Worm (Caenorhabditis elegans) whole organism, young adult: Measurements from ENCODE around the gene zipt-15.
A peak's percentile ranks its signal among the peaks of the same experiment; 100 is the strongest.

Experiments used
- B0019.2 ChIP-seq: fragments of 200-800 bp; sonication (Bioruptor generic); conservative IDR thresholded peaks from 2 replicates; pipeline ENCODE4 v1.3.6; 2022; ENCODE audit warnings: missing genetic modification reagents, missing genetic modification characterization, missing compliant biosample characterization
- F10E7.11 ChIP-seq: sonication (generic microtip); optimal IDR thresholded peaks from 2 replicates; lab custom pipeline; 2017; ENCODE audit warnings: mild to moderate bottlenecking, missing genetic modification characterization, moderate library complexity, missing compliant biosample characterization
- F39B2.1 ChIP-seq: fragments of 200-800 bp; sonication (Bioruptor generic); IDR thresholded peaks from 2 replicates; pipeline ENCODE4 v1.3.6; 2022; ENCODE audit warnings: missing genetic modification reagents, missing genetic modification characterization, missing compliant biosample characterization
- F49E8.2 ChIP-seq: sonication (generic microtip); optimal IDR thresholded peaks from 3 replicates; lab custom pipeline; 2017; ENCODE audit warnings: missing genetic modification characterization, mild to moderate bottlenecking, missing compliant biosample characterization, antibody characterized with exemption, moderate library complexity; ENCODE audit not compliant: insufficient read depth
- F52B5.7 ChIP-seq: sonication (generic microtip); optimal IDR thresholded peaks from 2 replicates; lab custom pipeline; 2016; ENCODE audit warnings: mild to moderate bottlenecking, missing genetic modification characterization, missing compliant biosample characterization
- F55B11.4 ChIP-seq: sonication (generic microtip); optimal IDR thresholded peaks from 2 replicates; lab custom pipeline; 2016; ENCODE audit warnings: missing compliant biosample characterization, missing genetic modification characterization, borderline replicate concordance; ENCODE audit not compliant: insufficient read depth
- F57A8.1 ChIP-seq: fragments of 200-800 bp; sonication (Bioruptor generic); optimal IDR thresholded peaks from 2 replicates; lab custom pipeline; 2018; ENCODE audit warnings: mild to moderate bottlenecking, missing genetic modification characterization, moderate library complexity, missing compliant biosample characterization
- T07F8.4 ChIP-seq: sonication (generic microtip); optimal IDR thresholded peaks from 2 replicates; lab custom pipeline; 2016; ENCODE audit warnings: mild to moderate bottlenecking, missing genetic modification characterization, moderate library complexity, missing compliant biosample characterization
- T26A5.8 ChIP-seq: sonication (generic microtip); optimal IDR thresholded peaks from 2 replicates; lab custom pipeline; 2016; ENCODE audit warnings: missing genetic modification characterization, missing compliant biosample characterization
- Y53G8AR.9 ChIP-seq: fragments of 200-800 bp; sonication (Bioruptor generic); conservative IDR thresholded peaks from 2 replicates; pipeline ENCODE4 v1.3.6; 2022; ENCODE audit warnings: missing genetic modification reagents, missing genetic modification characterization, missing compliant biosample characterization
- Y95B8A.8 ChIP-seq: fragments of 200-800 bp; sonication (Bioruptor generic); IDR thresholded peaks from 2 replicates; pipeline ENCODE4 v1.3.6; 2022; ENCODE audit warnings: missing genetic modification reagents, missing genetic modification characterization, missing compliant biosample characterization
- aptf-2 ChIP-seq: fragments of 200-800 bp; sonication (Bioruptor generic); conservative IDR thresholded peaks from 2 replicates; pipeline ENCODE4 v1.3.6; 2022; ENCODE audit warnings: missing genetic modification reagents, missing genetic modification characterization, missing compliant biosample characterization
- attf-3 ChIP-seq: fragments of 200-800 bp; sonication (Bioruptor generic); conservative IDR thresholded peaks from 2 replicates; pipeline ENCODE4 v1.3.6; 2022; ENCODE audit warnings: missing genetic modification reagents, missing genetic modification characterization, missing compliant biosample characterization
- cebp-1 ChIP-seq, 2 experiments: fragments of 200-800 bp in 1 of 2; sonication (Bioruptor generic) in 1 of 2; sonication (generic microtip) in 1 of 2; IDR thresholded peaks in 1 of 2; optimal IDR thresholded peaks in 1 of 2; 2 replicates each; pipeline versions ENCODE4 v1.3.6 to Lab custom; 2017 to 2022; ENCODE audit warnings: missing compliant biosample characterization in 2 of 2, missing genetic modification characterization in 2 of 2, mild to moderate bottlenecking in 1 of 2, missing genetic modification reagents in 1 of 2, moderate library complexity in 1 of 2
- ceh-100 ChIP-seq: fragments of 200-800 bp; sonication (Bioruptor generic); IDR thresholded peaks from 2 replicates; pipeline ENCODE4 v1.3.6; 2022; ENCODE audit warnings: missing genetic modification reagents, missing genetic modification characterization, missing compliant biosample characterization
- ceh-40 ChIP-seq: fragments of 200-800 bp; sonication (Bioruptor generic); IDR thresholded peaks from 2 replicates; pipeline ENCODE4 v1.3.6; 2022; ENCODE audit warnings: missing genetic modification characterization, missing compliant biosample characterization
- efl-1 ChIP-seq: fragments of 150-350 bp; optimal IDR thresholded peaks from 2 replicates; lab custom pipeline; 2014; ENCODE audit warnings: missing biosample characterization, missing genetic modification reagents, missing genetic modification characterization
- egrh-3 ChIP-seq: fragments of 200-800 bp; sonication (Bioruptor generic); IDR thresholded peaks from 2 replicates; pipeline ENCODE4 v1.3.6; 2022; ENCODE audit warnings: missing genetic modification reagents, missing genetic modification characterization, missing compliant biosample characterization
- ets-4 ChIP-seq: fragments of 200-800 bp; sonication (Bioruptor generic); optimal IDR thresholded peaks from 2 replicates; lab custom pipeline; 2018; ENCODE audit warnings: mild to moderate bottlenecking, missing genetic modification characterization, missing compliant biosample characterization
- hlh-12 ChIP-seq: sonication (generic microtip); optimal IDR thresholded peaks from 2 replicates; lab custom pipeline; 2016; ENCODE audit warnings: missing genetic modification characterization, missing compliant biosample characterization
- hmg-20 ChIP-seq: fragments of 200-800 bp; sonication (Bioruptor generic); IDR thresholded peaks from 2 replicates; pipeline ENCODE4 v1.3.6; 2022; ENCODE audit warnings: missing genetic modification reagents, missing genetic modification characterization, missing compliant biosample characterization
- hrde-1 ChIP-seq: sonication (generic microtip); optimal IDR thresholded peaks from 2 replicates; lab custom pipeline; 2016; ENCODE audit warnings: missing genetic modification characterization, mild to moderate bottlenecking, missing compliant biosample characterization, moderate library complexity, missing genotype, missing genetic modification reagents, borderline replicate concordance
- let-526 ChIP-seq: fragments of 200-800 bp; sonication (Bioruptor generic); IDR thresholded peaks from 2 replicates; pipeline ENCODE4 v1.3.6; 2022; ENCODE audit warnings: missing genetic modification reagents, missing genetic modification characterization, missing compliant biosample characterization
- lin-54 ChIP-seq: fragments of 200-800 bp; sonication (Bioruptor generic); optimal IDR thresholded peaks from 2 replicates; lab custom pipeline; 2018; ENCODE audit warnings: mild to moderate bottlenecking, missing genetic modification characterization, missing compliant biosample characterization
- madf-10 ChIP-seq: sonication (generic microtip); optimal IDR thresholded peaks from 2 replicates; lab custom pipeline; 2016; ENCODE audit warnings: mild to moderate bottlenecking, missing genetic modification characterization, missing compliant biosample characterization
- mcd-1 ChIP-seq: fragments of 200-800 bp; sonication (Bioruptor generic); IDR thresholded peaks from 2 replicates; pipeline ENCODE4 v1.3.6; 2022; ENCODE audit warnings: missing genetic modification reagents, missing genetic modification characterization, missing compliant biosample characterization
- mel-28 ChIP-seq: sonication (generic microtip); optimal IDR thresholded peaks from 2 replicates; lab custom pipeline; 2016; ENCODE audit warnings: borderline replicate concordance, mild to moderate bottlenecking, missing genetic modification characterization, missing compliant biosample characterization
- nhr-80 ChIP-seq: sonication (generic microtip); optimal IDR thresholded peaks from 2 replicates; lab custom pipeline; 2016; ENCODE audit warnings: missing genetic modification characterization, missing compliant biosample characterization
- pbrm-1 ChIP-seq: fragments of 200-800 bp; sonication (Bioruptor generic); IDR thresholded peaks from 2 replicates; pipeline ENCODE4 v1.3.6; 2022; ENCODE audit warnings: missing genetic modification reagents, missing genetic modification characterization, missing compliant biosample characterization
- rcor-1 ChIP-seq: fragments of 200-800 bp; sonication (Bioruptor generic); IDR thresholded peaks from 2 replicates; pipeline ENCODE4 v1.3.6; 2022; ENCODE audit warnings: missing genetic modification reagents, missing genetic modification characterization, missing compliant biosample characterization
- rec-8 ChIP-seq, 2 experiments: sonication (generic microtip); optimal IDR thresholded peaks; 2 replicates each; lab custom pipeline; 2016; ENCODE audit warnings: mild to moderate bottlenecking in 2 of 2, missing genetic modification characterization in 2 of 2, missing genetic modification reagents in 2 of 2, missing genotype in 2 of 2, missing biosample characterization in 1 of 2, missing compliant biosample characterization in 1 of 2, moderate library complexity in 1 of 2
- sdz-38 ChIP-seq: sonication (generic microtip); optimal IDR thresholded peaks from 2 replicates; lab custom pipeline; 2016; ENCODE audit warnings: missing genotype, missing genetic modification characterization, missing compliant biosample characterization
- snpc-1.1 ChIP-seq: sonication (generic microtip); optimal IDR thresholded peaks from 2 replicates; lab custom pipeline; 2017; ENCODE audit warnings: missing genetic modification characterization, mild to moderate bottlenecking, missing compliant biosample characterization, antibody characterized with exemption, moderate library complexity, missing genotype, missing genetic modification reagents; ENCODE audit not compliant: insufficient read depth
- snpc-1.3 ChIP-seq: sonication (generic microtip); optimal IDR thresholded peaks from 2 replicates; lab custom pipeline; 2017; ENCODE audit warnings: missing genetic modification characterization, mild to moderate bottlenecking, missing compliant biosample characterization, antibody characterized with exemption, moderate library complexity, missing genotype, missing genetic modification reagents; ENCODE audit not compliant: insufficient read depth
- somi-1 ChIP-seq: fragments of 200-800 bp; sonication (Bioruptor generic); optimal IDR thresholded peaks from 2 replicates; lab custom pipeline; 2018; ENCODE audit warnings: mild to moderate bottlenecking, missing genetic modification characterization, missing compliant biosample characterization
- tbp1 ChIP-seq: fragments of 200-800 bp; sonication (Bioruptor generic); optimal IDR thresholded peaks from 2 replicates; lab custom pipeline; 2018; ENCODE audit warnings: mild to moderate bottlenecking, missing genetic modification characterization, missing compliant biosample characterization
- unc-62 ChIP-seq: fragments of 150-350 bp; optimal IDR thresholded peaks from 2 replicates; lab custom pipeline; 2014; ENCODE audit warnings: missing biosample characterization, missing genetic modification reagents, missing genetic modification characterization
- ztf-22 ChIP-seq: fragments of 200-800 bp; sonication (Bioruptor generic); optimal IDR thresholded peaks from 2 replicates; lab custom pipeline; 2018; ENCODE audit warnings: mild to moderate bottlenecking, missing genetic modification characterization, moderate library complexity, missing compliant biosample characterization
- ztf-26 ChIP-seq: sonication (generic microtip); optimal IDR thresholded peaks from 2 replicates; lab custom pipeline; 2017; ENCODE audit warnings: missing genetic modification characterization, missing compliant biosample characterization
- ztf-3 ChIP-seq: fragments of 200-800 bp; sonication (Bioruptor generic); optimal IDR thresholded peaks from 2 replicates; lab custom pipeline; 2018; ENCODE audit warnings: mild to moderate bottlenecking, missing genetic modification characterization, missing compliant biosample characterization

Gene zipt-15

ce11 chrIV:804802-805201 is 20.0 kb downstream of the zipt-15 start, which contains the start of gene Y55F3BL.4:
Gene Y55F3BL.4 (plus strand): TSS chrIV:805102.
- no peak for TF ChIP-seq Y95B8A.8 (GFP tag; lab: Robert Waterston, UW)
- no peak for TF ChIP-seq Y53G8AR.9

- TF ChIP-seq T07F8.4 (tag; lab: Kevin White, UChicago) (no peak), snpc-1.1 (no peak), pbrm-1 (GFP tag; lab: Robert Waterston, UW) (no peak), rec-8 (tag; optimal IDR thresholded peaks at IDR 0.05; lab: Kevin White, UChicago) (no peak), cebp-1 (GFP tag; IDR thresholded peaks at IDR 0.05; lab: Robert Waterston, UW) (no peak), cebp-1 (tag; optimal IDR thresholded peaks at IDR 0.05; lab: Kevin White, UChicago) (no peak), snpc-1.3 (tag; lab: Kevin White, UChicago) (no peak)
- TF ChIP-seq, all 124 proteins: peak for 0
Observed at ce11 chrIV:801162-801561, 23.6 kb downstream of the zipt-15 start.

ce11 chrIV:800518-800917 is 24.2 kb downstream of the zipt-15 start, which contains the start of gene mrpl-46:
Gene mrpl-46 (plus strand): TSS chrIV:800818.
- TF ChIP-seq hlh-12 (tag; lab: Kevin White, UChicago) (no peak), F10E7.11 (tag; lab: Kevin White, UChicago) (no peak), tbp1 (GFP tag; lab: Kevin White, UChicago) (no peak), mcd-1 (no peak), snpc-1.3 (tag; lab: Kevin White, UChicago) (no peak), aptf-2 (GFP tag; lab: Robert Waterston, UW) (no peak), unc-62 (GFP tag; lab: Kevin White, UChicago) (no peak), ztf-3 (no peak), madf-10 (tag; lab: Kevin White, UChicago) (no peak), sdz-38 (tag; lab: Kevin White, UChicago) (no peak), ztf-22 (GFP tag; lab: Kevin White, UChicago) (no peak), let-526 (GFP tag; lab: Robert Waterston, UW) (no peak), lin-54 (GFP tag; lab: Kevin White, UChicago) (no peak), hmg-20 (no peak), Y53G8AR.9 (no peak), F52B5.7 (no peak)
- TF ChIP-seq, all 124 proteins: peak for 0

ce11 chrIV:796521-797073 is 28.2 kb downstream of the zipt-15 start, which contains the start of the genes F56B3.11 and ech-5:
Gene F56B3.11 (minus strand): TSS chrIV:796571.
Gene ech-5 (plus strand): TSS chrIV:797023.
- no peak for TF ChIP-seq F52B5.7
- no peak for TF ChIP-seq sdz-38 (tag; lab: Kevin White, UChicago)
- TF ChIP-seq efl-1 (GFP tag; lab: Kevin White, UChicago) = peak; percentile 14
- peak; percentile 35 for TF ChIP-seq ztf-26 (tag; lab: Kevin White, UChicago)
- TF ChIP-seq rcor-1 (GFP tag; lab: Robert Waterston, UW) = no peak
- TF ChIP-seq ceh-100 = peak; percentile 95
- TF ChIP-seq aptf-2 (GFP tag; lab: Robert Waterston, UW) = 0 out of 2 replicates have a peak, but pooled peaks have one; percentile 25
- TF ChIP-seq hmg-20 = no peak
- no peak for TF ChIP-seq F39B2.1 (GFP tag; lab: Robert Waterston, UW)
- peak; percentile 25; the same call in 1 of the 2 replicates for TF ChIP-seq egrh-3 (GFP tag; lab: Robert Waterston, UW)
- no peak for TF ChIP-seq hrde-1 (tag; lab: Kevin White, UChicago)
- TF ChIP-seq rec-8 (tag; optimal IDR thresholded peaks at IDR 0.05; lab: Kevin White, UChicago) = peak in 1 of 2 experiments; percentile 13
- no peak for TF ChIP-seq F55B11.4 (tag; lab: Kevin White, UChicago)
- TF ChIP-seq F57A8.1 = no peak
- no peak for TF ChIP-seq ets-4
- no peak for TF ChIP-seq T26A5.8
- TF ChIP-seq lin-54 (GFP tag; lab: Kevin White, UChicago) = peak; percentile 28
- no peak for TF ChIP-seq F49E8.2 (tag; lab: Kevin White, UChicago)
- no peak for TF ChIP-seq B0019.2
- no peak for TF ChIP-seq ceh-40 (GFP tag; lab: Robert Waterston, UW)
- TF ChIP-seq mel-28 (tag; lab: Kevin White, UChicago) = no peak
- peak; percentile 55; the same call in 1 of the 2 replicates for TF ChIP-seq attf-3 (GFP tag; lab: Robert Waterston, UW)
- TF ChIP-seq nhr-80 (tag; lab: Kevin White, UChicago) = peak; percentile 1
- no peak for TF ChIP-seq somi-1
- peak; percentile 94 for TF ChIP-seq mcd-1
